Worm (Caenorhabditis elegans) whole organism, early embryonic: ENCODE data around the gene syd-1.

Experiments used
- B0310.2 ChIP-seq: sonication (generic microtip); optimal IDR thresholded peaks from 2 replicates; lab custom pipeline; 2016; ENCODE audit warnings: mild to moderate bottlenecking, missing genetic modification characterization, missing compliant biosample characterization
- F13C5.2 ChIP-seq: sonication (generic microtip); optimal IDR thresholded peaks from 2 replicates; lab custom pipeline; 2017; ENCODE audit warnings: mild to moderate bottlenecking, missing genetic modification characterization, inconsistent platforms, missing compliant biosample characterization
- aly-1 ChIP-seq: sonication (generic microtip); optimal IDR thresholded peaks from 2 replicates; lab custom pipeline; 2016; ENCODE audit warnings: missing genetic modification characterization, missing compliant biosample characterization
- ama-1 ChIP-seq: fragments of 150-350 bp; optimal IDR thresholded peaks from 2 replicates; lab custom pipeline; 2014
- ceh-13 ChIP-seq: fragments of 200-800 bp; sonication (Bioruptor generic); optimal IDR thresholded peaks from 2 replicates; lab custom pipeline; 2018; ENCODE audit warnings: mild to moderate bottlenecking, missing genetic modification characterization, missing compliant biosample characterization
- ceh-36 ChIP-seq: sonication (generic microtip); optimal IDR thresholded peaks from 2 replicates; lab custom pipeline; 2016; ENCODE audit warnings: missing genetic modification characterization, inconsistent platforms, missing compliant biosample characterization
- ets-7 ChIP-seq: sonication (generic microtip); optimal IDR thresholded peaks from 2 replicates; lab custom pipeline; 2016; ENCODE audit warnings: missing genotype, missing genetic modification characterization, missing compliant biosample characterization
- flt-1 ChIP-seq: fragments of 200-800 bp; sonication (Bioruptor generic); IDR thresholded peaks from 2 replicates; pipeline ENCODE4 v1.3.6; 2022; ENCODE audit warnings: missing genetic modification characterization, missing compliant biosample characterization
- hmbx-1 ChIP-seq: sonication (generic microtip); optimal IDR thresholded peaks from 2 replicates; lab custom pipeline; 2016; ENCODE audit warnings: mild to moderate bottlenecking, missing genetic modification characterization, missing compliant biosample characterization
- hmg-4 ChIP-seq: fragments of 200-800 bp; sonication (Bioruptor generic); optimal IDR thresholded peaks from 2 replicates; lab custom pipeline; 2018; ENCODE audit warnings: mild to moderate bottlenecking, missing genetic modification characterization, missing compliant biosample characterization
- hnd-1 ChIP-seq: sonication (generic microtip); optimal IDR thresholded peaks from 2 replicates; lab custom pipeline; 2016; ENCODE audit warnings: missing genetic modification characterization, missing compliant biosample characterization
- pes-1 ChIP-seq: fragments of 200-800 bp; sonication (Bioruptor generic); IDR thresholded peaks from 2 replicates; pipeline ENCODE4 v1.3.6; 2022; ENCODE audit warnings: missing genetic modification reagents, missing genetic modification characterization, missing compliant biosample characterization
- scrt-1 ChIP-seq: fragments of 200-800 bp; sonication (Bioruptor generic); IDR thresholded peaks from 2 replicates; pipeline ENCODE4 v1.3.6; 2022; ENCODE audit warnings: missing genetic modification characterization, missing compliant biosample characterization
- sea-1 ChIP-seq: fragments of 200-800 bp; sonication (Bioruptor generic); conservative IDR thresholded peaks from 2 replicates; pipeline ENCODE4 v1.3.6; 2022; ENCODE audit warnings: missing genetic modification characterization, missing compliant biosample characterization
- tbx-11 ChIP-seq: fragments of 200-800 bp; sonication (Bioruptor generic); IDR thresholded peaks from 2 replicates; pipeline ENCODE4 v1.3.6; 2022; ENCODE audit warnings: missing genetic modification characterization, missing compliant biosample characterization
- tbx-37 ChIP-seq: fragments of 200-800 bp; sonication (Bioruptor generic); conservative IDR thresholded peaks from 2 replicates; pipeline ENCODE4 v1.3.6; 2022; ENCODE audit warnings: missing genetic modification reagents, missing genetic modification characterization, missing compliant biosample characterization
- tra-4 ChIP-seq: sonication (generic microtip); optimal IDR thresholded peaks from 2 replicates; lab custom pipeline; 2017; ENCODE audit warnings: missing genetic modification characterization, missing compliant biosample characterization

The syd-1 gene

DNA sequence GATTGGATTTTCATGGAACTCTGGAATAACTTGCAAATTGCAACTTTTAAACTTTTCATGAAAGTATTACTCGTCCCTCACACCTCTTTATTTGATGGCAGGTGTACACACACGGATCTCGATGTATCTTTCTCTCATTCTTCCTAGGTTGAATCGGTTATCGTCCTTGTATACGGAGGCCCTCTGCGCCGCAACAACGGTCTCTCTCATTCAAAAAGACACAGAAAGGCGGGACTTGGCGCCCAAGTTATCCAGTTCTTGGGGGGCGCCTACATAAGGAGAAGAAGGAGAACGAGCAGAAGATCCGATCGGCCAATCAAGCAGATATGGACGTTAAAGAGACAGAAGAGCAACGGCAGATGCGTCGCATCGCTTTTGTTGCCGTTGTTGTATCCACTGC, 50.9 kb downstream of the syd-1 start, which contains the start of gene rol-8:
Gene rol-8, plus strand, starts transcription at position 301 of the 400 bp plus-strand sequence.
- no peak for TF ChIP-seq B0310.2 (tag; lab: Kevin White, UChicago)
- TF ChIP-seq ceh-36 (tag; lab: Kevin White, UChicago), result no peak
- no peak for TF ChIP-seq aly-1 (tag; lab: Kevin White, UChicago)
- TF ChIP-seq hnd-1 (tag; lab: Kevin White, UChicago), result no peak
- TF ChIP-seq ceh-13 (GFP tag; lab: Kevin White, UChicago), result no peak
- no peak for TF ChIP-seq ama-1 (lab: Kevin White, UChicago)
- TF ChIP-seq tbx-37 (GFP tag; lab: Robert Waterston, UW), result no peak
- no peak for TF ChIP-seq hmbx-1
- TF ChIP-seq F13C5.2 (tag; lab: Kevin White, UChicago), result no peak
- no peak for TF ChIP-seq tra-4 (tag; lab: Kevin White, UChicago)
- TF ChIP-seq flt-1 (GFP tag; lab: Robert Waterston, UW), result no peak
- no peak for TF ChIP-seq tbx-11 (GFP tag; lab: Robert Waterston, UW)

DNA sequence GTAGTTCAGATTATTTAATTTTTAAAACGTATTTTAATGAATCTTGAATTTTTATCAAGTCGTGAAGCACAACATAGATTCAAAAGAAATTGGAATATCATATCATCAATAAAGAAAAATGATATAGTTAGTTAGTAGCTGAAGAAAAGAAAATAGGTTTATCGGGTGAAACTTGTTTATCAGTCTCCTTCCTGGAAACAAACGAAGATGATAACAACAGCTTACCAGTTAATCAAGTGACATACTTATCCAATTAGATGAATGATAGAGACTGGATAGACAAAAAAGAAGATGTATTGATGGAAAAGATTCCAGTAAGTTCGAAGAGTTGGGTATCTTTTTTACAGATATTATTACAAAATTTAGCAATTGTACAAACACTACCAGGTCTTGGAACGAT, 51.8 kb downstream of the syd-1 start:
- TF ChIP-seq ama-1 (lab: Kevin White, UChicago), result no peak
- TF ChIP-seq hmbx-1, result no peak
- TF ChIP-seq aly-1 (tag; lab: Kevin White, UChicago), result no peak
- TF ChIP-seq tra-4 (tag; lab: Kevin White, UChicago), result no peak
- TF ChIP-seq flt-1 (GFP tag; lab: Robert Waterston, UW), result no peak
- TF ChIP-seq hmg-4 (GFP tag; lab: Kevin White, UChicago), result no peak
- no peak for TF ChIP-seq B0310.2 (tag; lab: Kevin White, UChicago)
- TF ChIP-seq F13C5.2 (tag; lab: Kevin White, UChicago), result no peak
- TF ChIP-seq scrt-1 (GFP tag; lab: Robert Waterston, UW), result no peak
- TF ChIP-seq ets-7 (tag; lab: Kevin White, UChicago), result no peak
- TF ChIP-seq ceh-13 (GFP tag; lab: Kevin White, UChicago), result no peak
- TF ChIP-seq tbx-37 (GFP tag; lab: Robert Waterston, UW), result no peak
- no peak for TF ChIP-seq sea-1 (GFP tag; lab: Robert Waterston, UW)
- no peak for TF ChIP-seq hnd-1 (tag; lab: Kevin White, UChicago)
- TF ChIP-seq pes-1 (GFP tag; lab: Robert Waterston, UW), result no peak
- TF ChIP-seq tbx-11 (GFP tag; lab: Robert Waterston, UW), result no peak
- no peak for TF ChIP-seq ceh-36 (tag; lab: Kevin White, UChicago)

DNA sequence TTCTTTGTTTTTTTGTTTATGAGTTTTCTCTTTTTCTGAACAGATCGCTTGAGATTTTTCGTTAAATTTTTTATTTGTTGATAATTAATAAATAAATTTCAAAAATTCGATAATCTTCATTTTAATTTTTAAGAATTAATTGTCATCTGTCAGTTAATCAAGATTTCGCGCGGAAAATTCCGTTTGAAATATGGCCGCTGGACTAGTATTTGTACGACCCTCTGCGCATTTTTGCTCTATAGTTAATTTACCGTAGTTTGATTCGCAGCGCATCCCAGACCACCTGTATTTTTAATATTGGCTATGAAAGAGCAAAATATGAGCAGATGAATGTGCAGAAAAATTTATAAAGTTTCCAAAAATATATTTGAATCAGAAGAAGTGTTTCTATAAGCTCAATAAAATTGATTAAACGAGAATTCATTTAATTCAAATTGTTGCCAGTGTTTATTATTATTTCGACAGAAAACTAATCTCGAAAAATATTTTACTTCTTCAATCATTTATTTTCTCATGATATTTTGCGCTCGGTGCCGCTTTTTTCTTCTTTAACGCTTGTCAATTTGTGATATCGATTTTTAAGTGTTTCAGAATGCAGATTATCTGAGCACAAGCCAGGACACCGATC, 57.0 kb downstream of the syd-1 start, which contains the start of gene nfi-1:
Gene nfi-1, plus strand, starts transcription at position 578 of the 628 bp plus-strand sequence.
- TF ChIP-seq tbx-11 (GFP tag; lab: Robert Waterston, UW), result no peak
- TF ChIP-seq hmg-4 (GFP tag; lab: Kevin White, UChicago), result no peak
- no peak for TF ChIP-seq hmbx-1
- TF ChIP-seq B0310.2 (tag; lab: Kevin White, UChicago), result no peak
- no peak for TF ChIP-seq ceh-36 (tag; lab: Kevin White, UChicago)
- TF ChIP-seq pes-1 (GFP tag; lab: Robert Waterston, UW), result no peak
- no peak for TF ChIP-seq ets-7 (tag; lab: Kevin White, UChicago)
- no peak for TF ChIP-seq flt-1 (GFP tag; lab: Robert Waterston, UW)
- TF ChIP-seq sea-1 (GFP tag; lab: Robert Waterston, UW), result no peak
- TF ChIP-seq hnd-1 (tag; lab: Kevin White, UChicago), result no peak
- TF ChIP-seq ceh-13 (GFP tag; lab: Kevin White, UChicago), result no peak
- no peak for TF ChIP-seq tra-4 (tag; lab: Kevin White, UChicago)
- TF ChIP-seq scrt-1 (GFP tag; lab: Robert Waterston, UW), result no peak
- no peak for TF ChIP-seq ama-1 (lab: Kevin White, UChicago)
- TF ChIP-seq F13C5.2 (tag; lab: Kevin White, UChicago), result no peak
- TF ChIP-seq aly-1 (tag; lab: Kevin White, UChicago), result no peak
- no peak for TF ChIP-seq tbx-37 (GFP tag; lab: Robert Waterston, UW)
